Fruit fly (Drosophila melanogaster): Measurements from ENCODE around the gene Ir62a.

Gene Ir62a

DNA sequence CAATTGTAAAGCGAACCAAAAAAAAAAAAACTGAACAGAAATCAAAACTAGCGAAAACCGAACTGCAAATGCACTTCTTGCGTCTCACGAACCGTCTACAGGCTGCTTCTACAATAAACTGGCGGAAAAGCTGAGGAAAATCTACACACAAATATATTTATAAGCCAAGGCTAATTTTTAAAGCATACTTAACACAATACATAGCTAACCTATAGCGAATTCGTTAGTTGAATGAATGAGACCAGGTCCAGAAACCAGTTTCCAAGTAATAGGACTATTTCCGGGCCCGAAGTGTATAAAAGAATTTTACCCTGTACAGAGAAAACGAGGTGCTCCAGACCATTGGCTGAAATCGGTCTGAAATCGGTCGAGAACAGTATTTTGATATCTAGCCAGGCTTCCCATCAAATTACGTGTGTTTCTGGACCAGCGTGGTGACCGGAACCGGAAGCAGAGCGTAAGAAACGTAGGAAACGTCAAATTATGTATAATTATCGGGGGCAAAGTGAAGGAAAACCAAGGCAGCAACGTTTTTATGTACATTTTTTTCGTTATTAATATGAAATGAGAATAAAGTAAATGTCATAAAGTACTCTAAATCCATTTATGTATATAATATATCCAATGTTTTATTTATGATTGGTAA is 44.8 kb upstream of the Ir62a start:
- TF ChIP-seq Hr78 (GFP tag; optimal IDR thresholded peaks at IDR 0.05) (no peak), Hr3 (GFP tag; optimal IDR thresholded peaks at IDR 0.05) (no peak), run (tag; optimal IDR thresholded peaks at IDR 0.05) (no peak), toy (GFP tag; IDR thresholded peaks at IDR 0.05) (no peak), CG10431 (GFP tag; optimal IDR thresholded peaks at IDR 0.05) (no peak), CG8478 (optimal IDR thresholded peaks at IDR 0.05) (no peak), sr (GFP tag; IDR thresholded peaks at IDR 0.05) (no peak), disco-r (GFP tag; optimal IDR thresholded peaks at IDR 0.05) (no peak), CG2129 (GFP tag; IDR thresholded peaks at IDR 0.05; ENCODE audit: partially characterized antibody) (no peak), CG7839 (tag; optimal IDR thresholded peaks at IDR 0.05) (no peak), zfh2 (GFP tag; optimal IDR thresholded peaks at IDR 0.05) (no peak), dmrt11E (tag; optimal IDR thresholded peaks at IDR 0.05) (peak; percentile 5), Blimp-1 (GFP tag; optimal IDR thresholded peaks at IDR 0.05) (no peak), dan (GFP tag; IDR thresholded peaks at IDR 0.05) (no peak), onecut (GFP tag; IDR thresholded peaks at IDR 0.05) (no peak), CTCF (GFP tag; optimal IDR thresholded peaks at IDR 0.05) (no peak), row (GFP tag; IDR thresholded peaks at IDR 0.05) (0 out of 3 replicates have a peak, but pooled peaks have one; percentile 25), kni (GFP tag; optimal IDR thresholded peaks at IDR 0.05) (no peak), CG10366 (GFP tag; IDR thresholded peaks at IDR 0.05) (no peak), CG17385 (GFP tag; optimal IDR thresholded peaks at IDR 0.05) (no peak), dm (GFP tag; optimal IDR thresholded peaks at IDR 0.05) (no peak), MBD-R2 (GFP tag; IDR thresholded peaks at IDR 0.05) (no peak), CG10654 (GFP tag; optimal IDR thresholded peaks at IDR 0.05) (no peak), E2f1 (GFP tag; IDR thresholded peaks at IDR 0.05) (no peak), Dip2 (GFP tag; IDR thresholded peaks at IDR 0.05) (no peak), Eip74EF (GFP tag; optimal IDR thresholded peaks at IDR 0.05) (no peak), Aef1 (GFP tag; IDR thresholded peaks at IDR 0.05) (no peak), pum (GFP tag; optimal IDR thresholded peaks at IDR 0.05) (no peak), Drgx (GFP tag; IDR thresholded peaks at IDR 0.05) (peak; percentile 19; the same call in 1 of the 2 replicates), sim (GFP tag; IDR thresholded peaks at IDR 0.05) (no peak), Bdp1 (GFP tag; optimal IDR thresholded peaks at IDR 0.05) (no peak), CG7745 (tag; optimal IDR thresholded peaks at IDR 0.05) (no peak), CG3281 (GFP tag; optimal IDR thresholded peaks at IDR 0.05) (no peak), TFAM (GFP tag; optimal IDR thresholded peaks at IDR 0.05) (no peak), HLH54F (GFP tag; optimal IDR thresholded peaks at IDR 0.05) (no peak), z (GFP tag; IDR thresholded peaks at IDR 0.05) (0 out of 3 replicates have a peak, but pooled peaks have one; percentile 12), CG34376 (GFP tag; optimal IDR thresholded peaks at IDR 0.05) (no peak), Doc3 (GFP tag; IDR thresholded peaks at IDR 0.05; ENCODE audit: partially characterized antibody) (no peak), CG16863 (GFP tag; optimal IDR thresholded peaks at IDR 0.05) (no peak), CG6765 (GFP tag; optimal IDR thresholded peaks at IDR 0.05) (no peak), CG1792 (GFP tag; optimal IDR thresholded peaks at IDR 0.05) (no peak), CG7271 (tag; optimal IDR thresholded peaks at IDR 0.05) (peak; percentile 18), stwl (tag; optimal IDR thresholded peaks at IDR 0.05) (no peak), Awh (GFP tag; IDR thresholded peaks at IDR 0.05) (no peak), D19A (tag; optimal IDR thresholded peaks at IDR 0.05) (peak; percentile 61), Dbx (GFP tag; IDR thresholded peaks at IDR 0.05) (no peak), CG31441 (GFP tag; IDR thresholded peaks at IDR 0.05) (0 out of 2 replicates have a peak, but pooled peaks have one; percentile 13), CG11398 (GFP tag; optimal IDR thresholded peaks at IDR 0.05) (no peak), CG12236 (GFP tag; optimal IDR thresholded peaks at IDR 0.05) (no peak), cg (GFP tag; optimal IDR thresholded peaks at IDR 0.05) (no peak), Six4 (GFP tag; optimal IDR thresholded peaks at IDR 0.05) (no peak), CG32772 (GFP tag; IDR thresholded peaks at IDR 0.05) (no peak)
